Comparison of ENCODE assay signal across 1 worm cellular context in genomic region chrV:5717237-5717935, ce11.
A peak's percentile ranks its signal among the peaks of the same experiment; 100 is the strongest.
TF ChIP-seq lines count a peak whose summit lies in the region.

Gene rga-3 (plus strand): TSS chrV:5717885.

TF ChIP-seq in whole organism, young adult, 124 proteins besides CTCF, POLR2A, EP300 and RAD21 (continued from another document):
- TF ChIP-seq him-1 (tag; optimal IDR thresholded peaks at IDR 0.05; lab: Kevin White, UChicago) (peak; percentile 91), nfyb-1 (GFP tag; IDR thresholded peaks at IDR 0.05; lab: Robert Waterston, UW) (no peak), mcd-1 (GFP tag; IDR thresholded peaks at IDR 0.05; lab: Robert Waterston, UW) (peak; percentile 67), zfh-2 (GFP tag; conservative IDR thresholded peaks at IDR 0.05; lab: Robert Waterston, UW) (no peak), sptf-2 (GFP tag; optimal IDR thresholded peaks at IDR 0.05; lab: Kevin White, UChicago) (no peak), hrde-1 (tag; optimal IDR thresholded peaks at IDR 0.05; lab: Kevin White, UChicago; ENCODE audit: borderline replicate concordance) (peak; percentile 59), Y53F4B.3 (GFP tag; IDR thresholded peaks at IDR 0.05; lab: Robert Waterston, UW) (peak; percentile 58; the same call in 1 of the 2 replicates), madf-10 (tag; optimal IDR thresholded peaks at IDR 0.05; lab: Kevin White, UChicago) (no peak), F10E7.11 (tag; optimal IDR thresholded peaks at IDR 0.05; lab: Kevin White, UChicago) (no peak), lin-26 (GFP tag; IDR thresholded peaks at IDR 0.05; lab: Robert Waterston, UW) (no peak), Y95B8A.8 (GFP tag; IDR thresholded peaks at IDR 0.05; lab: Robert Waterston, UW) (peak; percentile 86), sea-2 (GFP tag; IDR thresholded peaks at IDR 0.05; lab: Robert Waterston, UW) (no peak), pbrm-1 (GFP tag; IDR thresholded peaks at IDR 0.05; lab: Robert Waterston, UW) (peak; percentile 78), hmg-1.2 (GFP tag; IDR thresholded peaks at IDR 0.05; lab: Robert Waterston, UW) (peak; percentile 60), ztf-25 (GFP tag; IDR thresholded peaks at IDR 0.05; lab: Robert Waterston, UW) (0 out of 2 replicates have a peak, but pooled peaks have one; percentile 34), hlh-12 (tag; optimal IDR thresholded peaks at IDR 0.05; lab: Kevin White, UChicago) (no peak), F39B2.1 (GFP tag; IDR thresholded peaks at IDR 0.05; lab: Robert Waterston, UW) (no peak), dpl-1 (GFP tag; optimal IDR thresholded peaks at IDR 0.05; lab: Kevin White, UChicago) (peak; percentile 95), Y53G8AR.9 (GFP tag; conservative IDR thresholded peaks at IDR 0.05; lab: Robert Waterston, UW) (peak; percentile 66; the same call in 1 of the 2 replicates), Y56A3A.18 (GFP tag; IDR thresholded peaks at IDR 0.05; lab: Robert Waterston, UW) (no peak), F22D6.2 (tag; optimal IDR thresholded peaks at IDR 0.05; lab: Kevin White, UChicago) (no peak), nfya-1 (tag; optimal IDR thresholded peaks at IDR 0.05; lab: Kevin White, UChicago; ENCODE audit: borderline replicate concordance, insufficient read depth) (no peak), tlf-1 (GFP tag; optimal IDR thresholded peaks at IDR 0.05; lab: Kevin White, UChicago) (peak; percentile 91), gei-17 (GFP tag; optimal IDR thresholded peaks at IDR 0.05; lab: Kevin White, UChicago) (no peak), egl-18 (GFP tag; IDR thresholded peaks at IDR 0.05; lab: Robert Waterston, UW) (no peak), pha-4 (tag; optimal IDR thresholded peaks at IDR 0.05; lab: Kevin White, UChicago) (no peak), athp-1 (tag; optimal IDR thresholded peaks at IDR 0.05; lab: Kevin White, UChicago) (peak; percentile 77), nhr-90 (tag; optimal IDR thresholded peaks at IDR 0.05; lab: Kevin White, UChicago) (no peak), lsy-27 (tag; optimal IDR thresholded peaks at IDR 0.05; lab: Kevin White, UChicago; ENCODE audit: borderline replicate concordance, insufficient read depth) (no peak), let-607 (tag; optimal IDR thresholded peaks at IDR 0.05; lab: Kevin White, UChicago) (no peak), efl-1 (GFP tag; optimal IDR thresholded peaks at IDR 0.05; lab: Kevin White, UChicago) (peak; percentile 97), repo-1 (tag; optimal IDR thresholded peaks at IDR 0.05; lab: Kevin White, UChicago) (no peak), chd-7 (tag; optimal IDR thresholded peaks at IDR 0.05; lab: Kevin White, UChicago) (no peak), madf-8 (GFP tag; conservative IDR thresholded peaks at IDR 0.05; lab: Robert Waterston, UW) (peak; percentile 97), T07F8.4 (tag; optimal IDR thresholded peaks at IDR 0.05; lab: Kevin White, UChicago) (no peak), rpc-1 (optimal IDR thresholded peaks at IDR 0.05; lab: Kevin White, UChicago) (no peak), rpc-1 (tag; optimal IDR thresholded peaks at IDR 0.05; lab: Kevin White, UChicago) (peak; percentile 15), ceh-79 (tag; optimal IDR thresholded peaks at IDR 0.05; lab: Kevin White, UChicago) (no peak), hmg-20 (GFP tag; IDR thresholded peaks at IDR 0.05; lab: Robert Waterston, UW) (no peak), nhr-179 (tag; optimal IDR thresholded peaks at IDR 0.05; lab: Kevin White, UChicago) (no peak), lir-1 (GFP tag; conservative IDR thresholded peaks at IDR 0.05; lab: Robert Waterston, UW) (no peak; the same call in 1 of the 2 replicates), akir-1 (GFP tag; optimal IDR thresholded peaks at IDR 0.05; lab: Kevin White, UChicago) (no peak), F23B12.7 (tag; optimal IDR thresholded peaks at IDR 0.05; lab: Kevin White, UChicago; ENCODE audit: insufficient read depth) (peak; percentile 49), snpc-1.3 (tag; optimal IDR thresholded peaks at IDR 0.05; lab: Kevin White, UChicago; ENCODE audit: insufficient read depth) (peak; percentile 93), bed-1 (GFP tag; IDR thresholded peaks at IDR 0.05; lab: Robert Waterston, UW) (no peak), ZK185.1 (tag; optimal IDR thresholded peaks at IDR 0.05; lab: Kevin White, UChicago; ENCODE audit: poor library complexity, severe bottlenecking) (peak; percentile 27), ceh-91 (GFP tag; IDR thresholded peaks at IDR 0.05; lab: Robert Waterston, UW) (peak; percentile 99), cebp-1 (GFP tag; IDR thresholded peaks at IDR 0.05; lab: Robert Waterston, UW) (no peak), cebp-1 (tag; optimal IDR thresholded peaks at IDR 0.05; lab: Kevin White, UChicago) (peak; percentile 8), mxl-1 (tag; optimal IDR thresholded peaks at IDR 0.05; lab: Kevin White, UChicago) (no peak), let-526 (GFP tag; IDR thresholded peaks at IDR 0.05; lab: Robert Waterston, UW) (no peak), rec-8 (tag; optimal IDR thresholded peaks at IDR 0.05; lab: Kevin White, UChicago) (no peak), ztf-22 (GFP tag; optimal IDR thresholded peaks at IDR 0.05; lab: Kevin White, UChicago) (no peak), Y79H2A.3 (GFP tag; conservative IDR thresholded peaks at IDR 0.05; lab: Robert Waterston, UW) (no peak), F57C9.4 (tag; optimal IDR thresholded peaks at IDR 0.05; lab: Kevin White, UChicago) (no peak), somi-1 (GFP tag; optimal IDR thresholded peaks at IDR 0.05; lab: Kevin White, UChicago) (no peak), dox-1 (GFP tag; IDR thresholded peaks at IDR 0.05; lab: Robert Waterston, UW) (peak; percentile 91), B0019.2 (GFP tag; conservative IDR thresholded peaks at IDR 0.05; lab: Robert Waterston, UW) (peak; percentile 92), ekl-4 (GFP tag; IDR thresholded peaks at IDR 0.05; lab: Robert Waterston, UW) (peak; percentile 87), ceh-40 (GFP tag; IDR thresholded peaks at IDR 0.05; lab: Robert Waterston, UW) (no peak), cebp-2 (GFP tag; IDR thresholded peaks at IDR 0.05; lab: Robert Waterston, UW) (no peak), die-1 (tag; optimal IDR thresholded peaks at IDR 0.05; lab: Kevin White, UChicago) (no peak), atf-7 (tag; optimal IDR thresholded peaks at IDR 0.05; lab: Kevin White, UChicago) (no peak), ama-1 (optimal IDR thresholded peaks at IDR 0.05; lab: Kevin White, UChicago) (no peak), ama-1 (GFP tag; optimal IDR thresholded peaks at IDR 0.05; lab: Kevin White, UChicago) (peak in 1 of 2 experiments; percentile 10), aptf-2 (GFP tag; conservative IDR thresholded peaks at IDR 0.05; lab: Robert Waterston, UW) (no peak), T26A5.8 (tag; optimal IDR thresholded peaks at IDR 0.05; lab: Kevin White, UChicago) (no peak), lag-1 (GFP tag; IDR thresholded peaks at IDR 0.05; lab: Robert Waterston, UW) (no peak), xnd-1 (tag; optimal IDR thresholded peaks at IDR 0.05; lab: Kevin White, UChicago) (peak; percentile 97), egrh-3 (GFP tag; IDR thresholded peaks at IDR 0.05; lab: Robert Waterston, UW) (0 out of 2 replicates have a peak, but pooled peaks have one; percentile 7), rcor-1 (GFP tag; IDR thresholded peaks at IDR 0.05; lab: Robert Waterston, UW) (peak; percentile 93), madf-6 (GFP tag; IDR thresholded peaks at IDR 0.05; lab: Robert Waterston, UW) (peak; percentile 99), C17E4.6 (GFP tag; IDR thresholded peaks at IDR 0.05; lab: Robert Waterston, UW) (peak; percentile 79), F37B4.10 (GFP tag; IDR thresholded peaks at IDR 0.05; lab: Robert Waterston, UW) (no peak), C06A6.2 (GFP tag; conservative IDR thresholded peaks at IDR 0.05; lab: Robert Waterston, UW) (no peak)
TF ChIP-seq in whole organism, young adult: peak in this region for 49.
